Fruit fly (Drosophila melanogaster): ENCODE measurements around the gene CG14326.
A peak's percentile ranks its signal among the peaks of the same experiment; 100 is the strongest.

The CG14326 gene

DNA sequence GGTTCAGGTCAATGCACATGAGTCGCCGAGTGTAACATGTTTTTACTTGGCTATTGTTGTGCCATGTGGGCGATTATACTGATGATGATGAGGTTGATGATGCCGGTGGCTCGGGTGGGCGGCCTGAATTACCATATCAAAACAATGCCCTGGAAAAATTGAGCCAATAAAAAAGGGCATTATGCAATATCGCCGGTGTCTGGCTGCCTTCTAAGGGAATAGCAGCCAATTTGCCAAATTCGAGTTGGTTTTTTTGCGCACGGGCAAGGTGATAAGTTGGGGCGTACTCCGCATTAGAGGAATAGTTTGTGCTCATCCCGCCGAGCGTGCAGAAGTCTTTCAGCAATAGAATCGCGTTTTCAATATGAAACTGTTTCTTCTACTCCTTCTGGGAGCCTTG, 9.8 kb upstream of the CG14326 start, which contains the start of gene CG14329:
Gene CG14329, plus strand, starts transcription at position 301 of the 400 bp plus-strand sequence.
- TF ChIP-seq CG17801 (GFP tag; optimal IDR thresholded peaks at IDR 0.05; ENCODE audit: partially characterized antibody), result no peak

dm6 chr3R:17611411-17611810, 7.5 kb upstream of the CG14326 start, which contains the start of gene Edg91:
Gene Edg91, minus strand, starts transcription at chr3R:17611511.
- TF ChIP-seq CG17801 (GFP tag; optimal IDR thresholded peaks at IDR 0.05; ENCODE audit: partially characterized antibody), result no peak

dm6 chr3R:17611836-17612235, 7.1 kb upstream of the CG14326 start:
- TF ChIP-seq CG17801 (GFP tag; optimal IDR thresholded peaks at IDR 0.05; ENCODE audit: partially characterized antibody), result no peak

DNA sequence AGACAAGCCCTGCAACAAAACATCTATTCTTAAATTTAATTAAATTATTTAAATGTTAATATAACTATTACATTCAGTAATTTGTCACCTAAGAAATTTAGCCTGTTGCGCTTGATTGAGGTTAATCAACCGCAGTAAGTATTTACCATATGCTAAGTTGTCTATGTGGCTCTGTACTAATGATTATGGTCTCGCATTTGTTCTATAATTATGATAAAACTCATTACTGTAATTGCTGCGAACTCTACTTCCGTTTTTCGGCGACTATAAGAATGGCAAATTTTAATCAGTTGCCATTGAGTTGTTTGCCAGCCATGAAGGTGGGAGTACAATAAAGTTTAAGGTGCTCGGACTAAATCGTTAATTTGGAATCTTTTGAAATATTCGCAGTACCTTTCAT, 6.3 kb upstream of the CG14326 start, which contains the start of gene CG34281:
Gene CG34281, plus strand, starts transcription at position 301 of the 400 bp plus-strand sequence.
- TF ChIP-seq CG17801 (GFP tag; optimal IDR thresholded peaks at IDR 0.05; ENCODE audit: partially characterized antibody), result no peak

DNA sequence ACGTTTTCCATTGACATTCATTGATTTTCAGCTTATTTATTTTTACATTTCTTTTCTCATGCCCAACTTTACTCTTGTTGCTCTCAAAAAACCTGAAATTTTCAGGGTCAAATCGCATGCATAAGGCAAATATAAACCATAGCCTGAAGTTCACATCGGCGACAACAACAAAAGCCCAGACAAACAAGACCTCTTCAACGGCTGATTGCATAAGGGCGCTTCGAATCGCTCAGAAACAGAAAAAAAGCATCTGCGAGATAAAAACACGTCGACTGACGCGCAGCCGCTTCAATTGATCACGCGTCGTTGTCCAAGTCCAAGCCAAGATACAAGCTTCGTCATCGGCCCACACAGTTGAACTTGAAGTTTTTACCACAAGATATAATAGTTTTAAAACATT, 5.4 kb upstream of the CG14326 start, which contains the start of gene CG14327:
Gene CG14327, plus strand, starts transcription at position 161 of the 400 bp plus-strand sequence.
- TF ChIP-seq CG17801 (GFP tag; optimal IDR thresholded peaks at IDR 0.05; ENCODE audit: partially characterized antibody), result no peak

DNA sequence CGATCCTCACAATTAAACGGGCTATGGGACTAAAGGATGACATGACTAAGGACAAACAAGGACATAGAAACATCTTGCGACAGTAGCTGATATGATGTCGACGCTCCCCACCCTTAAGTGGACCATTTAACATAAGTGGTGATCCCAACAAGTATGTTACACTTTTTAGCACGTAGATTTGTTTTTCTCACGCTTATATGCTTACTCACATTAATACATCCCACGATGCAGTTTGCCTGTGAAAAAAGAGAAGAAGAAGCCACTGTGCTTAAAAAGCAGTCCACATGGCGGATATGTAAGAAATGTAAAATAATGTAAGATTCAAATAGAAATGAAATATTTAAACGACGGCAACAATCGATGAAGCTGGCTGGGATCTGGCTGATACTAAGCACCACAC, 3.8 kb upstream of the CG14326 start:
- TF ChIP-seq CG17801 (GFP tag; optimal IDR thresholded peaks at IDR 0.05; ENCODE audit: partially characterized antibody), result no peak

dm6 chr3R:17615746-17616145, 3.2 kb upstream of the CG14326 start:
- TF ChIP-seq CG17801 (GFP tag; optimal IDR thresholded peaks at IDR 0.05; ENCODE audit: partially characterized antibody), result no peak

DNA sequence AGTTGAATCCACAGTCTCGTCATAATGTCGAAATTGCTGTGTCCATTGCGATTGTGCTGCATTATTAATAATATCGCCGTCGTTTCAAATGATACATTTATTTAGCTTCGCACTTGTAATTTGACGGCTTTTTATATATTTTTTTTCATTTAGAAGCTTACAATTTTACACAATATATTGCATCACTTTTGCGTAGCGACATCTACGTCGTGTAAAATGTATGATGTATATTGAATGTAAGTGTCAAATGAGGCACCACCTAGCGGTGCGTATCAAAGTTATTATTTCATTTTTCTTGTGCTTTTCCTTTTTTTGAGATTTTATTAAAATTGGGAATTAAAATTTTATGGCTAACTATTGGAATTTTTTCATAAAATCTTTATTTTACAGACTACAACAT, 2.4 kb upstream of the CG14326 start:
- TF ChIP-seq CG17801 (GFP tag; optimal IDR thresholded peaks at IDR 0.05; ENCODE audit: partially characterized antibody), result no peak

DNA sequence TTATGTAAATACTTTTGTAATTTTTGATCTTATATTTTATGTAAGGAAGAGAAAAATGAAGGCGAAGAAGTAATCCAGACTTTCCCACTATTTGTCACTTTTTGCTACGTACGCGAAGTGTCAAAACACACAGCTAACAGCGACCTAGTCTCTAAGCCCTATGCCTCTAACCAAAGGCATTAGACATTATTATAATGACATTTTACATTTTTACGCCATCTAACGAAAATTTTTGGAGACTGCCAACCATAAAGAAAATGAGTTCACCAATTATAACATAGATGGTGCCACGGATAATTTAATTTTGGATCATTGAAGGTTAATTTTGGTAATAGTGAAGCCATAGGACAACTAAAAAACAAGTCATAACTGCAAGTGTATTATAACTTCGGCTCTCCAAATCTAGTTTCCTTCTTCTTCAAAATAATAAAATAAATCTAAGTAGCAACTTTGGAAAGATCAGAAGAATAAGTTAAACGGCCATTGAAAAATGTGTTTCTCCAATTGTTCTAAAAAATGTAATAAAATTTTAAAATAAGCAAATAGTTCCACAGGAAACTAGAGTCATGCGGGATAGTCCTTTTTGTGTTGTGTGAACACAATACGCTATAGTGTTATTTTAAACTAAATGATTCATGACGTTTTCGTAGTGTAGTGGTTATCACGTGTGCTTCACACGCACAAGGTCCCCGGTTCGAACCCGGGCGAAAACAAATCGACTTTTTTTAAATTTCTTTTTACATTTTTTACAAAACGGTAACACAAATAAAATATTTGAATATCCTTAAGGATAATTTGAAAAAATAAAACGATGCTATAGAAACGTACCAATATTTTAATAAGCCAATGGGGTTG, 1.6 kb upstream of the CG14326 start:
- no peak for TF ChIP-seq CG17801 (GFP tag; optimal IDR thresholded peaks at IDR 0.05; ENCODE audit: partially characterized antibody)

DNA sequence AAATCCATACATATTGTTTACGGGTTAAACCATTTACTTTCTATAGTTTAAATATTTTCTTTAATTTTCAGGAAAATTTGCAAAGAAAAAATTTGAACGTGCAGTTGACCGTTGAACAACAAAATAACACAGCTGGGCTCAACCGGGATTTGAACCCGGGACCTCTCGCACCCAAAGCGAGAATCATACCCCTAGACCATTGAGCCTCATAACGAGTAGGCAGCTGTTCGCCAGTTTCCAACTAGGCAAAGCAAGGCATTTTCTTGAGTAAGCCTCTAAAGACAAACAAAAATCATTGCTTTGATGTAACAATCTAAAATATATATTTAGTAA, 958 bp upstream of the CG14326 start:
- TF ChIP-seq CG17801 (GFP tag; optimal IDR thresholded peaks at IDR 0.05; ENCODE audit: partially characterized antibody), result no peak

DNA sequence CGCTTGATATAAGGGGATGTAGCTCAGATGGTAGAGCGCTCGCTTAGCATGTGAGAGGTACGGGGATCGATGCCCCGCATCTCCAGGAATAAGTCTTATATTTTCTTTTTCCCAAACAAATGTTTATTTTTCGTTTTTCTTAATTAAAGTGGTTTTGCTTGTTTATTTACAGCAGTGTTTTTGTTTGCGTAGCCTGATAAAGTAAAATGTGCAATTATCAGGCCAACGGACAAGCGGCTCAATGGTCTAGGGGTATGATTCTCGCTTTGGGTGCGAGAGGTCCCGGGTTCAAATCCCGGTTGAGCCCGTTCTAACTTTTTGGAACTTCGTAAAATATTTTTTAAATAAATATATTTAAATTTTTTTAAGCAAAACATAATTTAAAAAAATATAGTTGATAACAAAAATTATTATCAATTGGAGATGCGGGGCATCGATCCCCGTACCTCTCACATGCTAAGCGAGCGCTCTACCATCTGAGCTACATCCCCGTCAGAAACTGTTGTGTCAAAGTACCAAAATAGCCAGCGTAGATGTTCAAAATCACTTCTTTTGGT, 904 bp downstream of the CG14326 start:
- TF ChIP-seq CG17801 (GFP tag; optimal IDR thresholded peaks at IDR 0.05; ENCODE audit: partially characterized antibody), result peak; percentile 95

- no peak for TF ChIP-seq CG17801 (GFP tag; optimal IDR thresholded peaks at IDR 0.05; ENCODE audit: partially characterized antibody)
These were observed 3.3 kb downstream of the CG14326 start, which contains the start of gene CG14323 for dm6 chr3R:17622062-17622766. Gene CG14323, minus strand, starts transcription at chr3R:17622112.

- peak; percentile 33 for TF ChIP-seq CG17801 (GFP tag; optimal IDR thresholded peaks at IDR 0.05; ENCODE audit: partially characterized antibody)
These were observed 5.6 kb downstream of the CG14326 start for dm6 chr3R:17624549-17624948.

DNA sequence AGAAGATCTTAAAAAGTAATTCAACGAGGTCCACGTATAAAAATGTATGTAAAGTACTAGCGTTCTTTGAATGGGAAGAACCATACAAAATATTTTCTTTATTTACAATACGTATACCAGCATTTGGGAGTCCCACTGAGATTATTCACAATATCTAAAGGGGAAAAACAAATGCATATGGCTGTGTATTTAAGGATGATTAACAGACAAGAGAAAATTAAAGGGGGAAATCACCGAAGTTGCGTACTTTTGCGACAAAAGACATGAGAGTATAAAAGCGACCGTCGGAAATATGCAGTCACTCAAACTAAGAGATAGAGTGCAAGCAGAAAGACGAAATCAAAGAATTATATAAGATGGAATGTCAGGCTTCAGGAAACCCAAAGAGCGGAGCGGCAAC, 6.1 kb downstream of the CG14326 start, which contains the start of gene AttD:
Gene AttD, plus strand, starts transcription at position 301 of the 400 bp plus-strand sequence.
- TF ChIP-seq CG17801 (GFP tag; optimal IDR thresholded peaks at IDR 0.05; ENCODE audit: partially characterized antibody), result no peak

DNA sequence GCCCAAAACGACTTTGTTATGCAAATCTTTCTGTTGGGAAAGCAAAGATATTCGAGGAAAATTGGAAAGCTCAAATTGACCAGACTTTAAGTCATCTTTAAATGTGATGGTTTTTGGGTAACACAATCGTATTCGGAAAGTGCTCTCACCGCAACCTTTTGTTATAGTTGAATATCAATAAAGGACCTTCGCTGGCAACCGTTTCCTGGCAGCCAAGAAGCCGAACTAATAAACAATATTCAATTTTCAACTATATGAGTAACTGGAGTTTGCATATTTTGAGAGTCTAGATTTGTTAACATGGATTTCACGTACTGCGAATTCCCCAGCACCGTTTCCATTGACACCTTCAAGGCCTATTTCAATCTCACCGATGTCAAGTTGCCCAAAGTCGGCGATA, 7.9 kb downstream of the CG14326 start, which contains the start of gene CG14325:
Gene CG14325, plus strand, starts transcription at position 301 of the 400 bp plus-strand sequence.
- no peak for TF ChIP-seq CG17801 (GFP tag; optimal IDR thresholded peaks at IDR 0.05; ENCODE audit: partially characterized antibody)
